1 fruit fly cellular context compared by ENCODE assay signal in the genomic region with DNA sequence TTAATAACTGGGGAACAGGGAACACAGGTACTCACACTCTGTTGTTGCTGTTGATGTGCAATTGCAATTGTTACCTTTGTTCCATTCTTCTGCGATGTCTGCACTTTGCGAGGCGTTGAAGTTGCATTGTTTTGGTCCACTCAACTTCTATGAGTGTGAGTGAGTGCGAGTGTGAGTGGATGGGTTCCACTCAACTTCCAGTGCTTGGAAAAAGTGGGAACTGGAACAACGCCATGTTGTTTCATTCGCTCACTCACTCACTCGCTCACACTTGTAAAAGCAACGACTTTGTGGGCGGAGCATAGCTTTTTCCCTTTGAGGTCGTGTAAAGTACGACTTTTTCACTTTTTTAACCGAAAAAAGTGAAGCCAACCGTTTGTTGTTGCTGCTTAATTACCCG.
A peak's percentile ranks its signal among the peaks of the same experiment; 100 is the strongest.
TF ChIP-seq lines count a peak whose summit lies in the region.

No protein-coding gene starts in this region.

TF ChIP-seq in whole organism, embryonic, 481 proteins besides CTCF, POLR2A, EP300 and RAD21 (continued from another document):
- TF ChIP-seq exex (tag; optimal IDR thresholded peaks at IDR 0.05; lab: Kevin White, UChicago) (no peak), Abd-B (GFP tag; optimal IDR thresholded peaks at IDR 0.05; lab: Kevin White, UChicago) (no peak), trem (tag; optimal IDR thresholded peaks at IDR 0.05; lab: Kevin White, UChicago) (no peak), CG14965 (GFP tag; optimal IDR thresholded peaks at IDR 0.05; lab: Kevin White, UChicago; ENCODE audit: borderline replicate concordance) (no peak), Sox102F (GFP tag; optimal IDR thresholded peaks at IDR 0.05; lab: Kevin White, UChicago) (no peak), Nf-YC (tag; optimal IDR thresholded peaks at IDR 0.05; lab: Kevin White, UChicago) (peak; percentile 92), CG17802 (tag; optimal IDR thresholded peaks at IDR 0.05; lab: Kevin White, UChicago) (no peak), CG33557 (GFP tag; optimal IDR thresholded peaks at IDR 0.05; lab: Kevin White, UChicago) (no peak), Awh (GFP tag; IDR thresholded peaks at IDR 0.05; lab: Robert Waterston, UW) (no peak), CG4617 (GFP tag; optimal IDR thresholded peaks at IDR 0.05; lab: Kevin White, UChicago; ENCODE audit: borderline replicate concordance) (no peak), Eip74EF (GFP tag; optimal IDR thresholded peaks at IDR 0.05; lab: Kevin White, UChicago) (no peak), ftz-f1 (GFP tag; optimal IDR thresholded peaks at IDR 0.05; lab: Kevin White, UChicago) (no peak), Poxn (GFP tag; IDR thresholded peaks at IDR 0.05; lab: Robert Waterston, UW) (no peak), Opbp (GFP tag; IDR thresholded peaks at IDR 0.05; lab: Robert Waterston, UW; ENCODE audit: partially characterized antibody) (peak; percentile 51; the same call in 1 of the 3 replicates), HLH54F (GFP tag; optimal IDR thresholded peaks at IDR 0.05; lab: Kevin White, UChicago) (no peak), ara (GFP tag; IDR thresholded peaks at IDR 0.05; lab: Robert Waterston, UW) (no peak), jing (GFP tag; optimal IDR thresholded peaks at IDR 0.05; lab: Kevin White, UChicago) (no peak), Camta (GFP tag; optimal IDR thresholded peaks at IDR 0.05; lab: Kevin White, UChicago) (no peak), PHDP (tag; optimal IDR thresholded peaks at IDR 0.05; lab: Kevin White, UChicago) (no peak), stc (GFP tag; IDR thresholded peaks at IDR 0.05; lab: Robert Waterston, UW) (no peak), unc-4 (GFP tag; IDR thresholded peaks at IDR 0.05; lab: Robert Waterston, UW; ENCODE audit: partially characterized antibody) (no peak), Optix (GFP tag; IDR thresholded peaks at IDR 0.05; lab: Robert Waterston, UW) (no peak), tgo (GFP tag; IDR thresholded peaks at IDR 0.05; lab: Robert Waterston, UW) (no peak), CG8765 (GFP tag; IDR thresholded peaks at IDR 0.05; lab: Robert Waterston, UW) (no peak), CG4404 (GFP tag; IDR thresholded peaks at IDR 0.05; lab: Robert Waterston, UW) (no peak), CG2875 (GFP tag; optimal IDR thresholded peaks at IDR 0.05; lab: Kevin White, UChicago) (no peak), dpn (GFP tag; optimal IDR thresholded peaks at IDR 0.05; lab: Kevin White, UChicago) (no peak), pho (GFP tag; optimal IDR thresholded peaks at IDR 0.05; lab: Kevin White, UChicago) (no peak), cg (GFP tag; optimal IDR thresholded peaks at IDR 0.05; lab: Kevin White, UChicago) (peak; percentile 47), CG34376 (GFP tag; optimal IDR thresholded peaks at IDR 0.05; lab: Kevin White, UChicago) (no peak), pan (optimal IDR thresholded peaks at IDR 0.05; lab: Kevin White, UChicago) (no peak), pan (GFP tag; optimal IDR thresholded peaks at IDR 0.05 in 1 of 2, IDR thresholded peaks at IDR 0.05 in 1 of 2) (no peak), Bteb2 (GFP tag; optimal IDR thresholded peaks at IDR 0.05; lab: Kevin White, UChicago) (no peak), CG16815 (GFP tag; optimal IDR thresholded peaks at IDR 0.05; lab: Kevin White, UChicago) (no peak), scrt (GFP tag; optimal IDR thresholded peaks at IDR 0.05; lab: Kevin White, UChicago) (no peak), CG10321 (GFP tag; IDR thresholded peaks at IDR 0.05; lab: Robert Waterston, UW) (peak; percentile 79), CG10565 (GFP tag; optimal IDR thresholded peaks at IDR 0.05; lab: Kevin White, UChicago) (no peak), gfzf (GFP tag; optimal IDR thresholded peaks at IDR 0.05; lab: Kevin White, UChicago) (no peak), CG4854 (GFP tag; optimal IDR thresholded peaks at IDR 0.05; lab: Kevin White, UChicago) (no peak), bbx (GFP tag; IDR thresholded peaks at IDR 0.05; lab: Robert Waterston, UW; ENCODE audit: partially characterized antibody) (peak; percentile 46; the same call in 1 of the 2 replicates), CG15479 (GFP tag; optimal IDR thresholded peaks at IDR 0.05; lab: Kevin White, UChicago) (no peak), chinmo (GFP tag; IDR thresholded peaks at IDR 0.05; lab: Robert Waterston, UW; ENCODE audit: partially characterized antibody) (0 out of 4 replicates have a peak, but pooled peaks have one; percentile 38), Neu2 (GFP tag; optimal IDR thresholded peaks at IDR 0.05; lab: Kevin White, UChicago; ENCODE audit: borderline replicate concordance) (no peak), phol (tag; optimal IDR thresholded peaks at IDR 0.05; lab: Kevin White, UChicago) (peak; percentile 42), CG13894 (tag; optimal IDR thresholded peaks at IDR 0.05; lab: Kevin White, UChicago) (no peak), Hand (GFP tag; optimal IDR thresholded peaks at IDR 0.05; lab: Kevin White, UChicago) (no peak), wor (GFP tag; IDR thresholded peaks at IDR 0.05; lab: Robert Waterston, UW) (no peak), pfk (GFP tag; optimal IDR thresholded peaks at IDR 0.05; lab: Kevin White, UChicago) (peak; percentile 93), slou (GFP tag; optimal IDR thresholded peaks at IDR 0.05; lab: Kevin White, UChicago) (no peak)
TF ChIP-seq in whole organism, embryonic: peak in this region for 12.
